Worm (Caenorhabditis elegans): Measurements from ENCODE around the gene gut-2.

DNA sequence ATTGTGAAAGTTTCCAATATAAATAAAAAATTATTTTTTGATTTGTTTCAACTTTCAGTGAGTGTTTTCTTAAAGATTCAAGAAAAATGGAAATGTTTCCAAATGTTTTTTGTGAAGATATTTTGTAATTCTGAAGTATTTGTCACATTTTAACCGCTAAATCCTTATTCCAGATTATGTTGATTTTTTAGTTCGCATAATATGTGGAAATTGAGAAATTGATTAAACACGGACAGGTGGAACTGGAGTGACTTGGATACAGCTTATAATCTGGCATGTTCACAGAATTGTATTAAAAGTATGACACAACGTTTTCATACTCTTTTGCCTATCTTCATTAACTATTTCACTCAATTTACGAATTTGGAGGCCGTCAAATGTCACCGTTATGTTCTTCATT is 42.0 kb upstream of the gut-2 start, which contains the start of gene lurp-3:
- TF ChIP-seq zip-5 (tag; optimal IDR thresholded peaks at IDR 0.05), result no peak
- TF ChIP-seq fkh-10 (GFP tag; optimal IDR thresholded peaks at IDR 0.05), result no peak
- no peak for TF ChIP-seq pag-3 (tag; optimal IDR thresholded peaks at IDR 0.05; ENCODE audit: borderline replicate concordance)
- TF ChIP-seq ztf-16 (tag; optimal IDR thresholded peaks at IDR 0.05), result no peak
- TF ChIP-seq nfya-1 (tag; optimal IDR thresholded peaks at IDR 0.05), result no peak
- TF ChIP-seq pqm-1 (tag; optimal IDR thresholded peaks at IDR 0.05), result no peak
- TF ChIP-seq madf-2 (tag; optimal IDR thresholded peaks at IDR 0.05), result no peak
- no peak for TF ChIP-seq T23F11.4 (GFP tag; optimal IDR thresholded peaks at IDR 0.05)
- TF ChIP-seq rnt-1 (tag; optimal IDR thresholded peaks at IDR 0.05), result no peak
- no peak for TF ChIP-seq dve-1 (tag; optimal IDR thresholded peaks at IDR 0.05)
- TF ChIP-seq nhr-11 (tag; optimal IDR thresholded peaks at IDR 0.05), result no peak
- no peak for TF ChIP-seq pha-2 (tag; optimal IDR thresholded peaks at IDR 0.05)
- TF ChIP-seq F13H6.1 (tag; optimal IDR thresholded peaks at IDR 0.05), result no peak
- no peak for TF ChIP-seq unc-55 (GFP tag; optimal IDR thresholded peaks at IDR 0.05)

Data from whole organism, late embryonic.